Worm (Caenorhabditis elegans) whole organism, L4 larva: ENCODE data around the gene F59E12.15.

Experiments
- F44E2.7 ChIP-seq: fragments of 200-800 bp; sonication (Bioruptor generic); IDR thresholded peaks from 2 replicates; pipeline ENCODE4 v2.1.2; 2022; ENCODE audit warnings: missing genetic modification characterization, missing compliant biosample characterization
- T20F7.1 ChIP-seq: fragments of 200-800 bp; sonication (Bioruptor generic); optimal IDR thresholded peaks from 2 replicates; lab custom pipeline; 2018; ENCODE audit warnings: mild to moderate bottlenecking, missing genetic modification characterization, missing compliant biosample characterization
- T26A8.4 ChIP-seq: fragments of 200-800 bp; sonication (Bioruptor generic); IDR thresholded peaks from 2 replicates; pipeline ENCODE4 v1.3.6; 2022; ENCODE audit warnings: missing genetic modification characterization, missing compliant biosample characterization
- Y48G9A.11 ChIP-seq: fragments of 200-800 bp; sonication (Bioruptor generic); IDR thresholded peaks from 2 replicates; pipeline ENCODE4 v1.3.6; 2022; ENCODE audit warnings: missing genetic modification reagents, missing genetic modification characterization, missing compliant biosample characterization
- aha-1 ChIP-seq: fragments of 150-350 bp; peaks from one replicate; lab custom pipeline; 2014; ENCODE audit warnings: missing biosample characterization, missing genetic modification characterization
- ceh-44 ChIP-seq: fragments of 200-800 bp; sonication (Bioruptor generic); IDR thresholded peaks from 2 replicates; pipeline ENCODE4 v1.3.6; 2022; ENCODE audit warnings: missing genetic modification reagents, missing genetic modification characterization, missing compliant biosample characterization
- ceh-82 ChIP-seq: sonication (generic microtip); optimal IDR thresholded peaks from 2 replicates; lab custom pipeline; 2017; ENCODE audit warnings: missing biosample characterization, missing genetic modification characterization
- ces-1 ChIP-seq: fragments of 150-350 bp; sonication (generic microtip); optimal IDR thresholded peaks from 4 replicates; lab custom pipeline; 2014; ENCODE audit warnings: missing biosample characterization, missing genetic modification reagents, missing genetic modification characterization
- cey-2 ChIP-seq: sonication (generic microtip); optimal IDR thresholded peaks from 3 replicates; lab custom pipeline; 2017; ENCODE audit warnings: missing genetic modification characterization, mild to moderate bottlenecking, missing compliant biosample characterization, antibody characterized with exemption, borderline replicate concordance; ENCODE audit not compliant: insufficient read depth
- ctbp-1 ChIP-seq: fragments of 200-800 bp; sonication (Bioruptor generic); IDR thresholded peaks from 2 replicates; pipeline ENCODE4 v1.3.6; 2022; ENCODE audit warnings: missing genetic modification reagents, missing genetic modification characterization, missing compliant biosample characterization
- daf-16 ChIP-seq, 3 experiments: sonication (generic microtip); optimal IDR thresholded peaks; 2 replicates each; lab custom pipeline; 2016 to 2017; ENCODE audit warnings: missing genetic modification characterization in 3 of 3, missing genetic modification reagents in 3 of 3, mild to moderate bottlenecking in 2 of 3, missing compliant biosample characterization in 2 of 3, missing biosample characterization in 1 of 3, moderate library complexity in 1 of 3
- duxl-1 ChIP-seq: sonication (generic microtip); optimal IDR thresholded peaks from 2 replicates; lab custom pipeline; 2016; ENCODE audit warnings: mild to moderate bottlenecking, missing genetic modification characterization, moderate library complexity, missing compliant biosample characterization; ENCODE audit not compliant: poor library complexity
- egl-27 ChIP-seq: sonication (generic microtip); optimal IDR thresholded peaks from 3 replicates; lab custom pipeline; 2017; ENCODE audit warnings: missing biosample characterization, missing genetic modification reagents, missing genetic modification characterization
- fkh-10 ChIP-seq: fragments of 150-350 bp; optimal IDR thresholded peaks from 2 replicates; lab custom pipeline; 2014; ENCODE audit warnings: missing biosample characterization, missing genetic modification reagents, missing genetic modification characterization
- gei-8 ChIP-seq: fragments of 200-800 bp; sonication (Bioruptor generic); optimal IDR thresholded peaks from 2 replicates; lab custom pipeline; 2018; ENCODE audit warnings: mild to moderate bottlenecking, missing genetic modification characterization, missing compliant biosample characterization
- hif-1 ChIP-seq, 2 experiments: sonication (generic microtip); optimal IDR thresholded peaks; 2 replicates each; lab custom pipeline; 2016 to 2017; ENCODE audit warnings: missing compliant biosample characterization in 2 of 2, missing genetic modification characterization in 2 of 2, missing genetic modification reagents in 2 of 2, missing genotype in 2 of 2, mild to moderate bottlenecking in 1 of 2
- hlh-30 ChIP-seq: sonication (generic microtip); optimal IDR thresholded peaks from 2 replicates; lab custom pipeline; 2017; ENCODE audit warnings: antibody characterized with exemption, mild to moderate bottlenecking, missing genetic modification characterization, missing compliant biosample characterization; ENCODE audit not compliant: insufficient read depth
- lim-7 ChIP-seq: fragments of 200-800 bp; sonication (Bioruptor generic); IDR thresholded peaks from 2 replicates; pipeline ENCODE4 v1.3.6; 2022; ENCODE audit warnings: missing genetic modification characterization, missing compliant biosample characterization
- lin-1 ChIP-seq: fragments of 200-800 bp; sonication (Bioruptor generic); IDR thresholded peaks from 2 replicates; pipeline ENCODE4 v1.3.6; 2022; ENCODE audit warnings: missing genetic modification reagents, missing genetic modification characterization, missing compliant biosample characterization
- lin-15B ChIP-seq: fragments of 150-350 bp; sonication (generic microtip); optimal IDR thresholded peaks from 3 replicates; lab custom pipeline; 2014; ENCODE audit warnings: missing biosample characterization, missing genetic modification characterization
- lin-29 ChIP-seq: fragments of 200-800 bp; sonication (Bioruptor generic); IDR thresholded peaks from 2 replicates; pipeline ENCODE4 v1.3.6; 2022; ENCODE audit warnings: missing genetic modification reagents, missing genetic modification characterization, missing compliant biosample characterization
- mdt-29 ChIP-seq: fragments of 200-800 bp; sonication (Bioruptor generic); IDR thresholded peaks from 2 replicates; pipeline ENCODE4 v1.3.6; 2022; ENCODE audit warnings: missing genetic modification reagents, missing genetic modification characterization, missing compliant biosample characterization
- mxl-2 ChIP-seq: fragments of 200-800 bp; sonication (Bioruptor generic); conservative IDR thresholded peaks from 2 replicates; pipeline ENCODE4 v1.3.6; 2022; ENCODE audit warnings: missing genetic modification reagents, missing genetic modification characterization, missing compliant biosample characterization
- nhr-111 ChIP-seq: fragments of 200-800 bp; sonication (Bioruptor generic); optimal IDR thresholded peaks from 2 replicates; lab custom pipeline; 2018; ENCODE audit warnings: mild to moderate bottlenecking, missing genetic modification characterization, missing compliant biosample characterization
- nhr-25 ChIP-seq: sonication (generic microtip); optimal IDR thresholded peaks from 2 replicates; lab custom pipeline; 2017; ENCODE audit warnings: missing genetic modification characterization, mild to moderate bottlenecking, missing compliant biosample characterization, antibody characterized with exemption, moderate library complexity, borderline replicate concordance; ENCODE audit not compliant: insufficient read depth
- nhr-42 ChIP-seq: fragments of 200-800 bp; sonication (Bioruptor generic); IDR thresholded peaks from 2 replicates; pipeline ENCODE4 v1.3.6; 2022; ENCODE audit warnings: missing genetic modification characterization, missing compliant biosample characterization
- nhr-48 ChIP-seq: sonication (generic microtip); optimal IDR thresholded peaks from 2 replicates; lab custom pipeline; 2016; ENCODE audit warnings: mild to moderate bottlenecking, missing genetic modification characterization, missing compliant biosample characterization
- nhr-76 ChIP-seq: fragments of 150-350 bp; optimal IDR thresholded peaks from 2 replicates; lab custom pipeline; 2014; ENCODE audit warnings: missing biosample characterization, missing genetic modification characterization
- pqm-1 ChIP-seq: sonication (generic microtip); optimal IDR thresholded peaks from 2 replicates; lab custom pipeline; 2017; ENCODE audit warnings: missing biosample characterization, missing genetic modification characterization
- sdz-12 ChIP-seq: fragments of 200-800 bp; sonication (Bioruptor generic); optimal IDR thresholded peaks from 2 replicates; lab custom pipeline; 2018; ENCODE audit warnings: mild to moderate bottlenecking, missing genetic modification characterization, missing compliant biosample characterization
- set-16 ChIP-seq: fragments of 200-800 bp; sonication (Bioruptor generic); IDR thresholded peaks from 2 replicates; pipeline ENCODE4 v1.3.6; 2022; ENCODE audit warnings: missing genetic modification reagents, missing genetic modification characterization, missing compliant biosample characterization
- snpc-1.2 ChIP-seq: fragments of 200-800 bp; sonication (Bioruptor generic); IDR thresholded peaks from 2 replicates; pipeline ENCODE4 v1.3.6; 2022; ENCODE audit warnings: missing genetic modification reagents, missing genetic modification characterization, missing compliant biosample characterization
- spr-3 ChIP-seq: fragments of 200-800 bp; sonication (Bioruptor generic); optimal IDR thresholded peaks from 2 replicates; lab custom pipeline; 2018; ENCODE audit warnings: mild to moderate bottlenecking, missing genetic modification characterization, missing compliant biosample characterization
- tra-1 ChIP-seq: fragments of 200-800 bp; sonication (Bioruptor generic); IDR thresholded peaks from 2 replicates; pipeline ENCODE4 v1.3.6; 2022; ENCODE audit warnings: missing genetic modification reagents, missing genetic modification characterization, missing compliant biosample characterization
- unc-130 ChIP-seq: sonication (generic microtip); optimal IDR thresholded peaks from 2 replicates; lab custom pipeline; 2016; ENCODE audit warnings: missing genetic modification reagents, missing genetic modification characterization, missing compliant biosample characterization
- unc-39 ChIP-seq: sonication (generic microtip); optimal IDR thresholded peaks from 2 replicates; lab custom pipeline; 2017; ENCODE audit warnings: missing biosample characterization, missing genetic modification characterization
- zag-1 ChIP-seq: fragments of 150-350 bp; optimal IDR thresholded peaks from 2 replicates; lab custom pipeline; 2014; ENCODE audit warnings: missing biosample characterization, missing genetic modification characterization
- zip-11 ChIP-seq: fragments of 200-800 bp; sonication (Bioruptor generic); IDR thresholded peaks from 2 replicates; pipeline ENCODE4 v1.3.6; 2022; ENCODE audit warnings: missing genetic modification characterization, missing compliant biosample characterization
- ztf-7 ChIP-seq: fragments of 150-350 bp; optimal IDR thresholded peaks from 2 replicates; lab custom pipeline; 2014; ENCODE audit warnings: missing biosample characterization, missing genetic modification characterization

Gene F59E12.15

DNA sequence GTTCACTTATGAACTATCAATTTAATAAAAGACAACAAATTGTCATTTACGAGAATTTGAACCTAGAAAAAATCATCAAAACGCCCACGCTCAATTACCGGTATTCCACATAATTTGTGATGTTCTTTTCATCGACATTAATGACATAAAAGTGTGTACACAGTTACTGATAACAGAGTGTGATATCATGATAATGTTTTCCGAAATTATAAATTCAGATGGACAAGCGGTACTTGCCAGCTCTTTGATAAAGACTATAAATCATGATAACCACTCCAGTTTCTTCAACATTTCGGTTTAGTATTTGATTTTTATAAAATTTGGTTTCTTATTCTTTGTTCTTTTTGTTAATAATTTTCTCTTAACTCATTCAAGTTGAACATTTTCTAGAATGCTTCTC lies 42.4 kb downstream of the F59E12.15 start, which contains the start of gene lys-8 (continued):
- no peak for TF ChIP-seq hif-1 (tag; optimal IDR thresholded peaks at IDR 0.05; lab: Kevin White, UChicago)
- TF ChIP-seq F44E2.7 (GFP tag; lab: Robert Waterston, UW), result no peak
- no peak for TF ChIP-seq aha-1 (tag; lab: Kevin White, UChicago)
- no peak for TF ChIP-seq ztf-7 (tag; lab: Kevin White, UChicago)

DNA sequence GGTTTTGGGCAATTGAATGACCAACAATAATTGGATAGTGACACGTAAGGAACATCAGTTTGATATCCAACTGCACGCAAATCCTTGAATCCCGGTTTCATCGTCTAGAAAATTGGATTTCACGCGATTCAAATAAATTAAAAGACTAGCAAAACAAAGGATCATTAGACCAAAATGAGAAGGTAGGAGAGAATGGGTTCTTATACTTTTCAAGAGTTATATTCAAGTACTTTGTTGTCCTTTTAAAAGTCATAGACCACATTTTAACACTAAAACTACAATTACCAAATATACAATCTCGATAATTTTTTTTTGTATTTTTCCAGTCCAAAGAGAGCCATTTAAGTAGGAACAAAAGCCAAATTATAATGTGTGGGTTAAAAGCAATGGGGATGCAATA lies 45.9 kb downstream of the F59E12.15 start, which contains the start of gene T25E4.2:
T25E4.2 (minus strand) TSS at position 101 of the 400 bp plus-strand sequence.
- TF ChIP-seq spr-3 (GFP tag; lab: Kevin White, UChicago), result no peak

DNA sequence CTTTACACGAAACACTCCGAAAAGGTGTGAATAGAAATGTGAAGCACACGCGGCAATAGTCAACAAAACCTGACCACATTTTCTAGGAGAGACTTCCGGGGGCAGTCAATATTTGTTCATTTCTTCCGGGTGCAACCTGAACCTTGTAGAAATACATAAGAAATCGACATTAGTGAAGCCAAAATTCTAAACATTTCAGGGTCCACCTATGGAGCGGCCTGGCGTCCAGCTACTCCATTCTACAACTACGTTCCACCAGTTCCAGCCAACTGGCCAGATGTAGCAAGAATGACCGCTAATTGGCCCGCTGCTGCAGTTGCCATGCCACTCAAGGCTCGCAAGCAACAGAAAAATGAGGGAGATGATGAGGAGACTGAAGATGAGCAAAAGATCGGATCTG lies 48.9 kb downstream of the F59E12.15 start:
- TF ChIP-seq aha-1 (tag; lab: Kevin White, UChicago) (peak; percentile 76), lin-29 (GFP tag; lab: Robert Waterston, UW) (no peak)
- TF ChIP-seq, all 104 proteins: peak for 1

DNA sequence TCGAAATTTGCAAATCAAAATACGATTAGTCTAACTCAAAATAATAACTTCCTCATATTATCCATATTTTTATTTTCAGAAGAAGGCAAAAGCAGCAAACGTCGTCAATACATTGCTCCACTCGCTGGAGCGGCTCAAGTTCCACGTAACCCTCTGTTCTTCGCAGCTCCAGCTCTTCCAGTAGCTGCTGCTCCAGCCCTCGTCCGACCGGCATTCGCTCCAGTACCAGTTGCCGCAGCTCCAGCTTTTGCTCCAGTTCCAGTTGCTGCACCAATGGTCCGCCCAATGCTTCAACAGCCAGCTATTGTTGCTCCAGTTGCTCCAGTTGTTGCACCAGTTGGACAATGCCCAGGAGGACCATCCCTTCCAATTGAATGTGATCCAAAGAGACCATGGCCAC lies 49.5 kb downstream of the F59E12.15 start:
- no peak for TF ChIP-seq T26A8.4 (GFP tag; lab: Robert Waterston, UW)
- peak; percentile 83 for TF ChIP-seq set-16 (GFP tag; lab: Robert Waterston, UW)
- TF ChIP-seq, all 104 proteins: peak for 1

DNA sequence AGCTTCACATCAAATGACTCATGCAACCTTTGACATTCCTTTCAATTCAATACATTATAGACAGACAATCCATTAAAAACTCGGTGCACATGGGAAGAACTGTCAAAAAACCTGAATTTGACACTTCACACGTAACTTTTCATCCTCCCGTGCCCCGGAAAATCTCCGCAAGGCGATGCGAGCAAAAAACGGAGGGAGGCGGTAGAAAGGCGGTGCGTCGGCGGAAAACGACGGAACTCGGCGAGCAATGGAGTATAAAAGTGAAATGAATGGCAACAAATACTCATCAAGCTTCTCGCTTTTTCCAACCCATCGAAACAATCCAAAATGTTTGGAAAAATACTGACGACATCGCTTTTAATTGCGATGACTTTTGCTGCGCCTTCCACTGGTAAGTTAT lies 50.1 kb downstream of the F59E12.15 start, which contains the start of gene T25E4.1:
T25E4.1 (plus strand) TSS at position 301 of the 400 bp plus-strand sequence.
- TF ChIP-seq nhr-42 (GFP tag; lab: Robert Waterston, UW) (no peak), zag-1 (tag; lab: Kevin White, UChicago) (no peak), mxl-2 (GFP tag; lab: Robert Waterston, UW) (no peak), nhr-111 (GFP tag; lab: Kevin White, UChicago) (no peak), duxl-1 (tag; lab: Kevin White, UChicago) (no peak), lin-15B (tag; lab: Kevin White, UChicago) (no peak), egl-27 (tag; lab: Kevin White, UChicago) (no peak), ces-1 (no peak), Y48G9A.11 (no peak), snpc-1.2 (no peak), daf-16 (GFP tag; optimal IDR thresholded peaks at IDR 0.05; lab: Kevin White, UChicago) (no peak), daf-16 (tag; optimal IDR thresholded peaks at IDR 0.05; lab: Kevin White, UChicago) (no peak), nhr-25 (tag; lab: Kevin White, UChicago) (no peak), sdz-12 (GFP tag; lab: Kevin White, UChicago) (no peak), ceh-44 (GFP tag; lab: Robert Waterston, UW) (no peak), lin-1 (GFP tag; lab: Robert Waterston, UW) (no peak), unc-39 (tag; lab: Kevin White, UChicago) (no peak), mdt-29 (GFP tag; lab: Robert Waterston, UW) (no peak), lin-29 (GFP tag; lab: Robert Waterston, UW) (no peak), cey-2 (tag; lab: Kevin White, UChicago) (no peak), nhr-48 (tag; lab: Kevin White, UChicago) (no peak)

DNA sequence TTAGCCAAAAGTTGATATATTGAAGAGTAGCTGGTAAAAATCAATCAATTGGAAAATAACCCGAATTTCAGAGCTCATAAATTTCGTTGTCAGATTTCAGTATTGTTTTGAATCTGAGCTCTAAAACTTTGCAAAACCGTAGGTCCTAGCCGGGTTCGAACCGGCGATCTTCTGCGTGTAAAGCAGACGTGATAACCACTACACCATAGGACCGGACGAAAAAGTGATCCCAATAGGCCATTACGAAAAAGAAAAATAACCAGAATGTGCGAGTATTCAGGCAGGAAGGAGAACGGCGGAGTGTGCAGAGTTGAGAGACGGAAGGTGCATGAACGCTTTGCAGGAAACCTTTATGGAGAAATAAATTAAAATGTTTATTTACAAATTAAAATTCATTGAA lies 51.1 kb downstream of the F59E12.15 start:
- TF ChIP-seq ctbp-1, result peak; percentile 63; the same call in 1 of the 2 replicates
- TF ChIP-seq nhr-25 (tag; lab: Kevin White, UChicago), result no peak
- TF ChIP-seq tra-1 (GFP tag; lab: Robert Waterston, UW), result peak; percentile 54; the same call in 1 of the 2 replicates
- TF ChIP-seq ztf-7 (tag; lab: Kevin White, UChicago), result peak; percentile 25
- TF ChIP-seq snpc-1.2, result no peak
- peak; percentile 25 for TF ChIP-seq T20F7.1 (GFP tag; lab: Kevin White, UChicago)
- TF ChIP-seq ces-1, result no peak
- no peak for TF ChIP-seq nhr-76 (tag; lab: Kevin White, UChicago)
- peak; percentile 52 for TF ChIP-seq hlh-30
- peak; percentile 51 for TF ChIP-seq unc-130 (GFP tag; lab: Kevin White, UChicago)
- no peak for TF ChIP-seq Y48G9A.11
- TF ChIP-seq gei-8 (GFP tag; lab: Kevin White, UChicago), result peak; percentile 4
- TF ChIP-seq ceh-82 (tag; lab: Kevin White, UChicago), result no peak
- TF ChIP-seq lin-15B (tag; lab: Kevin White, UChicago), result no peak
- no peak for TF ChIP-seq zip-11 (GFP tag; lab: Robert Waterston, UW)
- peak; percentile 77 for TF ChIP-seq lim-7 (GFP tag; lab: Robert Waterston, UW)
- TF ChIP-seq pqm-1 (tag; lab: Kevin White, UChicago), result no peak
- TF ChIP-seq aha-1 (tag; lab: Kevin White, UChicago), result peak; percentile 77
- TF ChIP-seq fkh-10 (GFP tag; lab: Kevin White, UChicago), result no peak
